Worm (Caenorhabditis elegans) whole organism, L3 larva: ENCODE data around the gene nmur-2.

Source experiments
- elt-1 ChIP-seq: fragments of 150-350 bp; optimal IDR thresholded peaks from 2 replicates; lab custom pipeline; 2014; ENCODE audit warnings: missing biosample characterization, missing genetic modification characterization
- fos-1 ChIP-seq: fragments of 150-350 bp; optimal IDR thresholded peaks from 2 replicates; lab custom pipeline; 2014; ENCODE audit warnings: missing biosample characterization, missing genetic modification characterization
- jun-1 ChIP-seq: fragments of 150-350 bp; optimal IDR thresholded peaks from 2 replicates; lab custom pipeline; 2014; ENCODE audit warnings: missing biosample characterization, missing genetic modification reagents, missing genetic modification characterization
- lin-15B ChIP-seq: fragments of 150-350 bp; optimal IDR thresholded peaks from 2 replicates; lab custom pipeline; 2014; ENCODE audit warnings: missing biosample characterization, missing genetic modification characterization
- lin-39 ChIP-seq: fragments of 150-350 bp; optimal IDR thresholded peaks from 2 replicates; lab custom pipeline; 2018; ENCODE audit warnings: missing biosample characterization, missing genetic modification reagents, missing genetic modification characterization
- tbx-2 ChIP-seq: sonication (generic microtip); optimal IDR thresholded peaks from 2 replicates; lab custom pipeline; 2016; ENCODE audit warnings: mild to moderate bottlenecking, missing genetic modification characterization, missing compliant biosample characterization
- unc-39 ChIP-seq: sonication (generic microtip); optimal IDR thresholded peaks from 4 replicates; lab custom pipeline; 2017; ENCODE audit warnings: missing biosample characterization, missing genetic modification characterization

DNA sequence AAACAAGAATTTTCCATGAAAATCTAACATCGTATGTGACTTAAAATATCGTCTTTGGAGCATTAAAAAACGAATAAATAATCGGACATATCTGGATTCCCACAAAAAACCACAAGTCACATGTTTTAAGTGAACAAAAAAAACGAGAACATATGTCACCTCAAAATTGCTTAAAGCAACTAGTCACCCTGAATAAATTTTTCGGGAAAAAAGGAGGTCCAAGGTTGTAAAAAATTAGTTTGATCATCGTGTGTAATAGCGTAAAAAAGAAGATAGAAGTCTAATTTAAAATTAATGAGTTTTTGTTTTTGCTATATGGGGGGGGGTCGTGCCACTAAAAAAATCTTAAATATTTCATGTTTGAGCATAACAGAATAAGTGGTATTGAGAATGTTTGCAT lies 5.0 kb upstream of the nmur-2 start:
- TF ChIP-seq fos-1 (tag; lab: Kevin White, UChicago) = no peak
- TF ChIP-seq elt-1 (tag; lab: Kevin White, UChicago) = no peak
- TF ChIP-seq jun-1 (tag; lab: Kevin White, UChicago) = no peak
- TF ChIP-seq tbx-2 (tag; lab: Kevin White, UChicago) = no peak
- no peak for TF ChIP-seq lin-15B
- no peak for TF ChIP-seq lin-39 (tag; lab: Kevin White, UChicago)
- TF ChIP-seq unc-39 = no peak
